Fruit fly (Drosophila melanogaster) Kc167 (cell line): ENCODE measurements around the gene Rubicon.

ENCODE experiments used
- Myc ChIP-seq: fragments of >200 bp; optimal IDR thresholded peaks from 2 replicates; lab custom pipeline; 2017; ENCODE audit warnings: missing external identifiers
- Sin3A ChIP-seq: fragments of >200 bp; optimal IDR thresholded peaks from 2 replicates; lab custom pipeline; 2018; ENCODE audit warnings: missing external identifiers
- h ChIP-seq: fragments of >200 bp; optimal IDR thresholded peaks from 3 replicates; lab custom pipeline; 2018; ENCODE audit warnings: missing external identifiers
- insv ChIP-seq: fragments of >200 bp; optimal IDR thresholded peaks from 3 replicates; lab custom pipeline; 2018; ENCODE audit warnings: missing external identifiers
- psq ChIP-seq: fragments of >200 bp; optimal IDR thresholded peaks from 2 replicates; lab custom pipeline; 2017; ENCODE audit warnings: missing external identifiers
- ttk ChIP-seq: sonication (Bioruptor generic); optimal IDR thresholded peaks from 2 replicates; lab custom pipeline; 2017; ENCODE audit warnings: missing external identifiers

Rubicon gene

DNA sequence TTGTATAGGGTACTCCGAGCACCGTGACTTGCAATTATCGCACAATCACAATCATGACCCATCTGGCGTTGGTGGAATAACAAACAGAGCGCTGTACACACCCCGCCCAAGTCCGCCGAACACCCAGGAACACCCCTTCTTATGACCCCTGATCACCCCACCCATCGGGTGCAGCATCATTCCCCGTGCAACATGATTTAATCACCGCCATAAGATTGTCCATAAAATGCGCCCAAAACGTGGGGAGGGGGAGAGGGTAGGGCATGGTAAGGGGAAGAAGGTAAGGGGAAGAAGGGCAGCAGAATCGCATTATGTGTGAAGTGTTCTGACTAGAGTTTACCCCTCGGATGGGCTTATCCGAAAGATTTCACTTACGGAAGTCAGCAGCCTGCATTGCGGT is 16.5 kb upstream of the Rubicon start:
- TF ChIP-seq Myc (lab: Kevin White, UChicago) (no peak), h (lab: Kevin White, UChicago) (no peak), psq (lab: Kevin White, UChicago) (no peak), Sin3A (lab: Kevin White, UChicago) (no peak)

dm6 chrX:8661162-8661807 is 15.6 kb upstream of the Rubicon start:
- TF ChIP-seq ttk (no peak), Myc (lab: Kevin White, UChicago) (no peak), psq (lab: Kevin White, UChicago) (no peak), Sin3A (lab: Kevin White, UChicago) (no peak), insv (lab: Kevin White, UChicago) (no peak), h (lab: Kevin White, UChicago) (no peak)

- TF ChIP-seq psq (lab: Kevin White, UChicago): no peak
- no peak for TF ChIP-seq Myc (lab: Kevin White, UChicago)
- TF ChIP-seq ttk: no peak
- TF ChIP-seq Sin3A (lab: Kevin White, UChicago): no peak
- TF ChIP-seq insv (lab: Kevin White, UChicago): no peak
- TF ChIP-seq h (lab: Kevin White, UChicago): no peak
Measured at dm6 chrX:8662247-8662646, 14.6 kb upstream of the Rubicon start.

DNA sequence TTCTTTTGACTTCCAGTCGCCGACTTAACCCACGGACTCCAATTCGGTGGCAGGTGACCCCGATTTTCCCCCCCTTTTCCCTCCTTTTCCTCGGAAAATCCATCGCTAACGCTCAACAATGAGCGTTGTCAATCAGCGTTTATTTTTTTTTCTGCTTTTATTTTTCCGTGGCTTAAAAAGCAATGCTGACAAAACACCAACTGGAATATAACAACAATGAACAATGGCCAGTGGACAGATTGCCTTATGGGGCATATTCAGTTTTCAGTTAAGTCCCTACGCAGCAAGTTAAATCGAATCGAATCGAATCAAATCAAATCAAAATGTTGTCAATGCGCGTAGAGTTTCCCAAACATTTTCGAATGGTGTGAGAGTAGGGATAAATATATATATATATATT is 13.1 kb upstream of the Rubicon start:
- no peak for TF ChIP-seq Sin3A (lab: Kevin White, UChicago)
- TF ChIP-seq psq (lab: Kevin White, UChicago): no peak
- no peak for TF ChIP-seq insv (lab: Kevin White, UChicago)
- no peak for TF ChIP-seq ttk

- TF ChIP-seq psq (lab: Kevin White, UChicago) (no peak), Myc (lab: Kevin White, UChicago) (no peak), insv (lab: Kevin White, UChicago) (no peak), h (lab: Kevin White, UChicago) (no peak), ttk (no peak), Sin3A (lab: Kevin White, UChicago) (no peak)
Measured at dm6 chrX:8665576-8666297, 11.1 kb upstream of the Rubicon start.

DNA sequence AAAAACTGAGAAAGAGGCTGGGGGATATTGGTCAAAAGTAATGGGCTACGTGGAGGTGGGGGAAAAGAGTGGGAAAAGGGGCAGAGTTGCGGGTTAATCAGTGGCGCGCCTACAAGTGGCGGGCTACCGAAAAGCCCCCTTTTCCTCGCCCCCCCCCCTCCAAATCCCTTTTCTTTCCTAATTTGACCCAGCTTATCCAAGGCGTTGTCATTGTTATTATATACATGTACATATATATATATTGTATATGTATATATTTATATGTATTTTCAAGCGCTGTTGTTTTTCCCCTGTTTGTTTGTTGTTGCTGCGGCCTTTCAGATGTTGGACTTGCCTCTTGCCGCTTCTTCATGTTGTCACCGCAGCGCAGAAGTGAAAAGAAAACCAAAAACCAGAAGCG is 9.8 kb upstream of the Rubicon start:
- TF ChIP-seq Sin3A (lab: Kevin White, UChicago) (no peak), Myc (lab: Kevin White, UChicago) (no peak), h (lab: Kevin White, UChicago) (no peak)

DNA sequence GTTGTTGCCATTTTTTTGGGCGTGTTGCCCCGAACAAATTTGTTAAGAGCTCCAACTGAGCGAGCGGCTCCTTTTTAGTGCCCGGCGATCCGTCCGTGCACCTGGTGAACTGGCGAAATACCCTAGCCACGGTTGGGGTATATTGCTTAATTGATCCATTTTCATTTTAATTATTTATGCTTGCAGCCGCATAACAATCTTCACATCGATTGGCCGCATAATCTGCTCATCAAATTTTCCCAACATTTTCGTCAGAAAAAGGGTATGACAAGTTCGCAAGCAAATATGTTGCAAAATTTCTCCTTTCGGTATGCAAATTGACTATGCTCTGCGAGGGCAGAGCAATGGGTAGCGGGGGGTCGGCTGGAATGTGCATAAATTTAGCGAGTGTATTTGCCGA is 9.2 kb upstream of the Rubicon start:
- no peak for TF ChIP-seq insv (lab: Kevin White, UChicago)
- TF ChIP-seq ttk: no peak
- no peak for TF ChIP-seq h (lab: Kevin White, UChicago)
- TF ChIP-seq psq (lab: Kevin White, UChicago): no peak
- TF ChIP-seq Myc (lab: Kevin White, UChicago): no peak
- TF ChIP-seq Sin3A (lab: Kevin White, UChicago): no peak

dm6 chrX:8669434-8669833 is 7.4 kb upstream of the Rubicon start:
- no peak for TF ChIP-seq Myc (lab: Kevin White, UChicago)
- no peak for TF ChIP-seq Sin3A (lab: Kevin White, UChicago)
- TF ChIP-seq psq (lab: Kevin White, UChicago): no peak
- TF ChIP-seq insv (lab: Kevin White, UChicago): no peak
- no peak for TF ChIP-seq h (lab: Kevin White, UChicago)
- TF ChIP-seq ttk: no peak

DNA sequence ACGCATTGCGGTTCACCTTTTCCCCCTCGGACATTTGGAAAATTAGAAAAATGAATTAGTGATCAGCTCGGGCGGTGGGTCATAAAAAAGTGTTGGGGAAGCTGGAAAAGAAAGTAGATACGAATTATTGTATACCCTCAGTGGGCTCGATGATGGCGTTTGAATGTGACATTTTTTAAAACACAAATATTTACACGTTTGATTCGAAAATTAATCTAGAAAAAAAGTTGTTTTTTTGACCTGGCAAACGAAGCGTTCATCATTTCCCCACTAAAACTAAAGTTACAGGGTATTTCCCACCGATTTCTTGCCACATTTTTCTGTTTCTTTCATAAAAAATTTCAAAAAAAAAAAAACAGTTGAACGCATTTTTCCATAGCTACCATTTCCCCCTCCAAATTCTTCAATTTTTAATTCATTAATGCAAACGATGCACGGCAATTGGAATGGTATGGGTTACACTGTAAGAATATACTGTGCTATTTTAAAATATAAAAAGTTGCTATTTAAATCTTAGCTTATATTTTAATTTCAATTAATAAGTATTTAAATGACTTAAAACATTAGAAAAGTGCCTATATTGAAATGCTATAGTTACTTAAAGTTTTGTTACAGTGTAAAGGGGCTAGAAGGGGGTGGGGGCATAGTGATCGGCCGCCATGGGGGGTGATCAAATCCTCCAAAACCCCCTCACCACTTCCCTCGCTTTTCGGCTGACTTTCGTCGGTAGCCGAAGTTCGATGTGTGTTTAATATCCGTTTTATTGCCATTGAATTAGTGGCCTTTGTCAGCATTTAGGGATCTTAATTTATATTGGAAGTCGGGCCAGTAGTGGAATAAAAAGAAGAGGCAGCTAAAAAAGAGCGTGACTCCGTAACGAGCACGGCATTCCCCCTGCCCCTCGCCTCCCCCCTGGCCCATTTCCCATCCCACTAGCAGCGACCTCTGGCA is 5.2 kb upstream of the Rubicon start:
- no peak for TF ChIP-seq psq (lab: Kevin White, UChicago)
- no peak for TF ChIP-seq Myc (lab: Kevin White, UChicago)
- no peak for TF ChIP-seq Sin3A (lab: Kevin White, UChicago)
- no peak for TF ChIP-seq h (lab: Kevin White, UChicago)
- TF ChIP-seq ttk: no peak
- TF ChIP-seq insv (lab: Kevin White, UChicago): no peak

dm6 chrX:8677434-8677833 is 571 bp downstream of the Rubicon start:
- no peak for TF ChIP-seq psq (lab: Kevin White, UChicago)
- TF ChIP-seq Myc (lab: Kevin White, UChicago): no peak
- TF ChIP-seq insv (lab: Kevin White, UChicago): no peak
- TF ChIP-seq h (lab: Kevin White, UChicago): no peak
- no peak for TF ChIP-seq ttk
- no peak for TF ChIP-seq Sin3A (lab: Kevin White, UChicago)

DNA sequence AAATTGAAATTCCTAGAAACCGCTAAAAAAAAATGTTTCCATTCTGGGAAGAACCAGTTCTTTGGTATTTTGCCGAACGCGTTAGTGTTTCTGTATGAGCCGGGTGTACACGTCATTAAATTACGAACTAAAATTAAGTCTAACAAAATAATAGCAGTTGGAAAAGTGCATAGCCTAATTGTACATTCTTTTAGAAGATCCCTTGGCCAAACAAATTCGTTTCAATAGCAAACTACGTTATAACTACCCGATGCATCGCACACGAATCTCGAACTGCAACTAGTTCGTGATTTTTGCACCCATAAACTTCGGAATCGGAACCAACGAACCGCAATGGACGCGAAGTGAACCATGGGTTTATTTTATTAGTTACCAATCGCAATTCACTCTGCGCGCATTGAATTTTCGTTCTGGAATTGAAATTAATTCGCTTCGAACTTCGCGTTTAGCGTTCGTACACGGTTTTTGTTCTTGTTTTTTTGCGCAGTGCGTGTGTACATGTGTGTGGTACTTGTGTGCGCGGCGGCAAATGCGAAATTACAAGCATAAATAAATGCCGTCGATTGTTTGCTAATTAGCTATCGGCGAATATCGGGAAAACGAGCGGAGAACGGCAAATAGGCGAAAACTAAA is 4.4 kb downstream of the Rubicon start, which contains the start of gene CAH3:
Gene CAH3, plus strand, starts transcription at position 64 of the 633 bp plus-strand sequence.
- TF ChIP-seq Sin3A (lab: Kevin White, UChicago): no peak
